Worm (Caenorhabditis elegans): Measurements from ENCODE around the gene Y67A10A.7.

DNA sequence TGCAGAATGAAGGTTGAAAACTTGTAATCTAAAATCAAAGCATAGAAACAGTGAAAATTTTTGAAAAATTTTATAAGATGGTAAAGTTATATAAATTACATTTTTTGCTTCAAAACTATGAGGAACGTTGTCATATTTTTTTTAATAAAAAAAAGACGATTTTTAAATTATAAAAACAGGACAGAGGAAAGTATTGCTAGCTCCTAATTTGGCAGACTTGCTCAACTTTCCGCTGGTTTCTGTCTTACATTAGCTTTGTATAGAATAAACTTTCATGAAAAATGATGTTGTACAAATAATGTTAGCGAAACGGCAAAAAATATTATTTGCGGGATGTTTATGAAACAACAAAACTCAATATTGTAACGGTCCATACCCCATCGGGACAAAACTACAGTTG, 47.6 kb upstream of the Y67A10A.7 start, which contains the start of gene fbxa-83:
- TF ChIP-seq ceh-19 (GFP tag; optimal IDR thresholded peaks at IDR 0.05) (no peak), tbx-2 (tag; optimal IDR thresholded peaks at IDR 0.05) (no peak), hlh-15 (tag; optimal IDR thresholded peaks at IDR 0.05) (no peak), K09A11.1 (tag; optimal IDR thresholded peaks at IDR 0.05; ENCODE audit: insufficient read depth) (no peak), Y22D7AL.16 (tag; optimal IDR thresholded peaks at IDR 0.05) (no peak), unc-42 (tag; optimal IDR thresholded peaks at IDR 0.05) (no peak), nfya-1 (tag; optimal IDR thresholded peaks at IDR 0.05) (no peak), ahr-1 (tag; optimal IDR thresholded peaks at IDR 0.05) (no peak), ref-2 (tag; optimal IDR thresholded peaks at IDR 0.05) (no peak), fkh-10 (GFP tag; optimal IDR thresholded peaks at IDR 0.05) (no peak), ceh-14 (tag; optimal IDR thresholded peaks at IDR 0.05) (no peak), ceh-18 (tag; optimal IDR thresholded peaks at IDR 0.05) (no peak), ceh-22 (tag; optimal IDR thresholded peaks at IDR 0.05) (no peak)

Data from whole organism, late embryonic.